Worm (Caenorhabditis elegans) whole organism, L3 larva: ENCODE results near the gene ZK662.5.

Experiments used
- ama-1 ChIP-seq: fragments of 150-350 bp; optimal IDR thresholded peaks from 2 replicates; lab custom pipeline; 2018
- nhr-237 ChIP-seq: fragments of 150-350 bp; optimal IDR thresholded peaks from 2 replicates; lab custom pipeline; 2014; ENCODE audit warnings: missing biosample characterization, missing genetic modification characterization
- skn-1 ChIP-seq: fragments of 150-350 bp; optimal IDR thresholded peaks from 2 replicates; lab custom pipeline; 2014; ENCODE audit warnings: missing biosample characterization, missing genetic modification characterization

DNA sequence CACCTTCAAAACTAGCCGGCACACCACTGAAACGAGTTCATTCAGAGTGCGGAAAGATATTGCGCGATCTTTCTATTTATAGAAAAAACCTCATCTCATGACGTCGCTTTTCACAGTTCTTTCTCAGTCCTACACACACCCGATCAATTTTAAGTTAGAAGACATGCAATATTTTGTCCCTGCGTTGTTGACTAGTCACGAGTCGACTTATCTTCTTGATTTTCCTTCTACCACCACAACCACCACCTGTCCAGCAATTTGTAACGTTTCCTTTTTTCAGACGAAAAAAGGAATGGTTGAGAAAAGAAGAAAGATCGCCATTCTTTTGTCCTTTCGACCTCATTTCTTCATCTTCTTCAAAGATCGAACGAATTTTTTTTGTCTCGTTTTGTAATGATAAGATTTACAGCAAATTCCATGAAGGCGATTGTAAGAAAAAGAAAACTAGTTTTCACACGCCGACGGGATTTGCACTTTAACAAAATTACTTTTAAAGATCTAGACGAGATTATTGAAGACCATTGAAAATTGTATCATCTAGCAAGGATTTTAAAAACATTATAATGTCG, 15.3 kb upstream of the ZK662.5 start:
- no peak for TF ChIP-seq ama-1 (lab: Kevin White, UChicago)
- no peak for TF ChIP-seq nhr-237 (tag; lab: Kevin White, UChicago)
- no peak for TF ChIP-seq skn-1 (tag; lab: Kevin White, UChicago)
